Worm (Caenorhabditis elegans): ENCODE results near the gene H04M03.12.

The H04M03.12 gene

DNA sequence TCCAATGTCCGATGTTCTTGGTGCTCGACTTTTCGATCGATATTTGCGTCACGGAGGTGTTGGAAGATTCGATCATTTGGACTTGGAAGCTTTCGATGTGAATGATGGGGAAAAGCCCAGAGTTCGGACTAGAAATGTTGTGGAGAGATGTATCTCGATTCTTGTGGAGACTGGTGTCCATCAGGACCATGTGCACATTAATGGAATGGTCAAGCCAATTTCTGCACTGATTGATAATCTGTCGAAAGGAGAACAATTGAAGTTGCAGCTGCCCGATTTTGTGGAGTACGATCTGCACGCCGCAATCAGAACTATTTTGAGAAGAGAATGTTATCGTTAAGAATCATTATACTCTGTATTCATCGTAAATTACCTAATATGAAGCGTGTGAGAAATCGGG lies 34.0 kb upstream of the H04M03.12 start:
- TF ChIP-seq blmp-1 (tag; optimal IDR thresholded peaks at IDR 0.05) = no peak
- TF ChIP-seq mls-2 (tag; optimal IDR thresholded peaks at IDR 0.05) = no peak
- TF ChIP-seq cnd-1 (tag; optimal IDR thresholded peaks at IDR 0.05) = no peak
- no peak for TF ChIP-seq nhr-28 (tag; optimal IDR thresholded peaks at IDR 0.05)
- no peak for TF ChIP-seq mab-5 (tag; optimal IDR thresholded peaks at IDR 0.05)
- TF ChIP-seq unc-120 (tag; optimal IDR thresholded peaks at IDR 0.05; ENCODE audit: poor library complexity, severe bottlenecking) = no peak
- TF ChIP-seq tbx-8 (GFP tag; optimal IDR thresholded peaks at IDR 0.05) = no peak
- no peak for TF ChIP-seq nhr-12 (tag; optimal IDR thresholded peaks at IDR 0.05)
- no peak for TF ChIP-seq ceh-83 (GFP tag; optimal IDR thresholded peaks at IDR 0.05)
- TF ChIP-seq zip-8 (tag; optimal IDR thresholded peaks at IDR 0.05) = no peak
- TF ChIP-seq snpc-4 (tag; optimal IDR thresholded peaks at IDR 0.05) = no peak
- no peak for TF ChIP-seq flh-1 (GFP tag; optimal IDR thresholded peaks at IDR 0.05)
- TF ChIP-seq pha-4 (tag; optimal IDR thresholded peaks at IDR 0.05) = no peak
- no peak for TF ChIP-seq drap-1 (GFP tag; optimal IDR thresholded peaks at IDR 0.05)
- no peak for TF ChIP-seq unc-62 (GFP tag; optimal IDR thresholded peaks at IDR 0.05)
- TF ChIP-seq ham-2 (GFP tag; optimal IDR thresholded peaks at IDR 0.05) = no peak
- no peak for TF ChIP-seq elt-1 (tag; optimal IDR thresholded peaks at IDR 0.05; ENCODE audit: borderline replicate concordance, insufficient read depth)
- no peak for TF ChIP-seq elt-3 (tag; optimal IDR thresholded peaks at IDR 0.05)
- TF ChIP-seq ceh-39 (tag; optimal IDR thresholded peaks at IDR 0.05) = no peak

DNA sequence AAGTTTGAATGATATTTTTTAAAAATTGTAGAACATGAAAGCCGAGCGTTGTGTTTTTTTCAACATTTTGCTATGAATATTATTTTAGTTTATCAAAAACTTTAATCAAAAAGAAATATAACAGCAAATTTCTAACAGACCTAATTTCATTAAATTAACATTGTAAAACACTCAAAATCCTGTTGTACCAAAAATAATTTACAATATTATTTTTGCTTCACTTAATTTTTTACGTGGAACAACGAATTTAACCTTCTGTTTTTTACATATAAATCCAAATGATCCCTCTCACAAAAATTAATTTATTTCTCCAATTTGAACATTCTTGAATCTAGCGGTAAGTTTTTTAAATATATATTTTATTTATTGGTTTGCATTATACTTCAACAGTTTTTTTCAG lies 30.9 kb upstream of the H04M03.12 start, which contains the start of gene H32C10.1:
H32C10.1 (plus strand) TSS at position 301 of the 400 bp plus-strand sequence.
- TF ChIP-seq drap-1 (GFP tag; optimal IDR thresholded peaks at IDR 0.05) = no peak
- no peak for TF ChIP-seq nhr-2 (tag; optimal IDR thresholded peaks at IDR 0.05)
- TF ChIP-seq M03D4.4 (tag; optimal IDR thresholded peaks at IDR 0.05) = no peak
- no peak for TF ChIP-seq flh-1 (GFP tag; optimal IDR thresholded peaks at IDR 0.05)
- no peak for TF ChIP-seq snpc-4 (tag; optimal IDR thresholded peaks at IDR 0.05)
- no peak for TF ChIP-seq nhr-12 (tag; optimal IDR thresholded peaks at IDR 0.05)
- TF ChIP-seq mep-1 (tag; optimal IDR thresholded peaks at IDR 0.05) = no peak
- TF ChIP-seq hlh-1 (tag; optimal IDR thresholded peaks at IDR 0.05) = no peak
- TF ChIP-seq lsy-2 (tag; optimal IDR thresholded peaks at IDR 0.05) = no peak

DNA sequence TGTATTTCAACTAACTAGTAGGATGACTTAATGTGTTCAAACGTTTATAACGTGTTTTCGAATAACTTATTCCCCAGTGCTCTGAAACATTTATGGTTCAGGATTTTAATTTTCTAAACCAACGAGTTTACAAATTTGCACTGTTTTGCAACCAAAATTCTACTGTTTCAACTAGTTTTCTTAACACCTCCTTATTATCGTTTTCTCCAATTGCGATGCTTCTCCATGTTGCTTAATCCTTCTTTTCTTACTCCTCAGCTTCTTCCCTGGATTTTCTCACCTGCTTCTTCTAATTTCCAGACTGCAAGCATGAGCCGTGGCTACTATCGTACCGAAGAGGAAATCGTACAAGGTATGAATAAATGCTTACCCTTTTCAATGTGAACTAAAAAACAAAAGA lies 27.2 kb upstream of the H04M03.12 start, which contains the start of gene lin-33:
lin-33 (plus strand) TSS at position 301 of the 400 bp plus-strand sequence.
- TF ChIP-seq mep-1 (tag; optimal IDR thresholded peaks at IDR 0.05) = no peak
- TF ChIP-seq lin-32 (GFP tag; optimal IDR thresholded peaks at IDR 0.05) = no peak
- TF ChIP-seq ceh-39 (tag; optimal IDR thresholded peaks at IDR 0.05) = no peak
- no peak for TF ChIP-seq blmp-1 (tag; optimal IDR thresholded peaks at IDR 0.05)
- no peak for TF ChIP-seq elt-1 (tag; optimal IDR thresholded peaks at IDR 0.05; ENCODE audit: borderline replicate concordance, insufficient read depth)
- TF ChIP-seq hlh-1 (tag; optimal IDR thresholded peaks at IDR 0.05) = no peak
- no peak for TF ChIP-seq lin-13 (tag; optimal IDR thresholded peaks at IDR 0.05)
- no peak for TF ChIP-seq nhr-28 (tag; optimal IDR thresholded peaks at IDR 0.05)
- TF ChIP-seq nhr-2 (tag; optimal IDR thresholded peaks at IDR 0.05) = no peak
- TF ChIP-seq mls-2 (tag; optimal IDR thresholded peaks at IDR 0.05) = no peak
- no peak for TF ChIP-seq pha-4 (tag; optimal IDR thresholded peaks at IDR 0.05)
- no peak for TF ChIP-seq ceh-43 (GFP tag; optimal IDR thresholded peaks at IDR 0.05)
- TF ChIP-seq nhr-237 (tag; optimal IDR thresholded peaks at IDR 0.05) = no peak
- no peak for TF ChIP-seq ztf-11 (tag; optimal IDR thresholded peaks at IDR 0.05)
- TF ChIP-seq sptf-1 (tag; optimal IDR thresholded peaks at IDR 0.05) = no peak
- TF ChIP-seq M03D4.4 (tag; optimal IDR thresholded peaks at IDR 0.05) = no peak
- TF ChIP-seq snpc-4 (tag; optimal IDR thresholded peaks at IDR 0.05) = no peak

DNA sequence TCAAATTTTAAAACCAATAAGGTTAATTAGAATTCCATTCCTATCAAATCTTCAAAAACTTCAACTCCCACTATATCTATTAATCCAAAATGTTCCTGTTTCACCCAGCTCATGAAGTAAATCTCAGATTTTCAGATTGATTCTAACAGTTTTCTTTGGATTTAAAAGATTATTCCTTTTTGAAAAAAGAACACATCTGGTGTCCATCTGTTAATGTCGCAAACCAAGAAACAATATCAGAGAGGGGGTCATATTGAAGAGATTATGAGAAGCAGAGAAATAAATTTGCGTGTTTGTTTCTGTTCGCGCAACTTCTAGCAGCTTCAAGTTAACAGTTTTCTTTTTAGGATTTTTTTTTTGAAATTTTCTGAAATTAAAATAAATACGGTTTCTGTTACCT lies 25.8 kb upstream of the H04M03.12 start:
- no peak for TF ChIP-seq cnd-1 (tag; optimal IDR thresholded peaks at IDR 0.05)
- no peak for TF ChIP-seq M03D4.4 (tag; optimal IDR thresholded peaks at IDR 0.05)
- no peak for TF ChIP-seq blmp-1 (tag; optimal IDR thresholded peaks at IDR 0.05)
- peak; percentile 58 for TF ChIP-seq lin-32 (GFP tag; optimal IDR thresholded peaks at IDR 0.05)
- TF ChIP-seq nhr-12 (tag; optimal IDR thresholded peaks at IDR 0.05) = no peak
- TF ChIP-seq flh-1 (GFP tag; optimal IDR thresholded peaks at IDR 0.05) = no peak
- no peak for TF ChIP-seq ceh-43 (GFP tag; optimal IDR thresholded peaks at IDR 0.05)

DNA sequence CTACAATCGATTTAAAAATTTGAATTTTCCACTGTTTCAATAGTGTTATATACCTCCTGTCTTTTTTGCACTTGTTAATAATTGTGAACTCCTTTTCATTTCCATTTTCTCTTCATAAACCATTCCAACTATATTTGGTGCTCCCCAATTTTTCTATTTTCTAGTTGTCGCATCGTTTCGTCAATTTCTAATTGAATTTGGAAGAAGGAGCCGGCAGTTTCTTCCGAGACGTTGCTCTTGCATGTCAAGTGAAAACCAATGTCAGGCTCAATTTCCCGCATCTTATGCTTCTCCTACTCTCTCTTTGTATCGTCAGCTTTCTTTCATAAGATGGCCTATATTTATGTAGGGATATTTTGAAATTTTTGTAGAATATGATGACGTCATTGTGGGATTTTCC lies 24.6 kb upstream of the H04M03.12 start:
- no peak for TF ChIP-seq unc-39 (tag; optimal IDR thresholded peaks at IDR 0.05)
- no peak for TF ChIP-seq unc-120 (tag; optimal IDR thresholded peaks at IDR 0.05; ENCODE audit: poor library complexity, severe bottlenecking)
- TF ChIP-seq lin-32 (GFP tag; optimal IDR thresholded peaks at IDR 0.05) = no peak
- peak; percentile 95 for TF ChIP-seq ces-1 (GFP tag; optimal IDR thresholded peaks at IDR 0.05)
- TF ChIP-seq ceh-39 (tag; optimal IDR thresholded peaks at IDR 0.05) = no peak
